Fruit fly (Drosophila melanogaster) whole organism, embryonic: ENCODE data around the gene Sec13.

Experiments used
- CG12391 ChIP-seq: fragments of 200-800 bp; sonication (Bioruptor generic); optimal IDR thresholded peaks from 3 replicates; lab custom pipeline; 2018; ENCODE audit warnings: missing biosample characterization, mild to moderate bottlenecking, missing genetic modification characterization, moderate library complexity
- CG12769 ChIP-seq: fragments of 200-800 bp; sonication (Bioruptor generic); optimal IDR thresholded peaks from 2 replicates; lab custom pipeline; 2019; ENCODE audit warnings: missing biosample characterization, mild to moderate bottlenecking, missing genetic modification characterization, moderate library complexity
- CG16779 ChIP-seq: fragments of 200-800 bp; sonication (Bioruptor generic); IDR thresholded peaks from 2 replicates; pipeline ENCODE4 v1.3.6; 2022; ENCODE audit warnings: missing biosample characterization, missing genetic modification characterization
- CG16813 ChIP-seq: fragments of 200-800 bp; sonication (Bioruptor generic); IDR thresholded peaks from 3 replicates; pipeline ENCODE4 v1.3.6; 2022; ENCODE audit warnings: missing biosample characterization, missing genetic modification characterization; ENCODE audit not compliant: partially characterized antibody
- CG16863 ChIP-seq: fragments of 200-800 bp; sonication (Bioruptor generic); optimal IDR thresholded peaks from 3 replicates; lab custom pipeline; 2016; ENCODE audit warnings: missing biosample characterization, missing genetic modification characterization
- CG2199 ChIP-seq: fragments of 200-800 bp; sonication (Bioruptor generic); IDR thresholded peaks from 3 replicates; pipeline ENCODE4 v1.3.6; 2022; ENCODE audit warnings: missing biosample characterization, missing genetic modification characterization
- CG32767 ChIP-seq: fragments of 200-800 bp; sonication (Bioruptor generic); IDR thresholded peaks from 2 replicates; pipeline ENCODE4 v1.3.6; 2022; ENCODE audit warnings: missing biosample characterization, missing genetic modification characterization
- CG3281 ChIP-seq: fragments of 200-800 bp; sonication (Bioruptor generic); optimal IDR thresholded peaks from 3 replicates; lab custom pipeline; 2017; ENCODE audit warnings: missing biosample characterization, mild to moderate bottlenecking, missing genetic modification characterization
- CG4360 ChIP-seq: fragments of 200-800 bp; sonication (Bioruptor generic); IDR thresholded peaks from 2 replicates; pipeline ENCODE4 v1.3.6; 2022; ENCODE audit warnings: missing biosample characterization, missing genetic modification characterization
- CG4404 ChIP-seq: fragments of 200-800 bp; sonication (Bioruptor generic); IDR thresholded peaks from 2 replicates; pipeline ENCODE4 v1.3.6; 2022; ENCODE audit warnings: missing biosample characterization, missing genetic modification characterization
- CG6654 ChIP-seq: fragments of 200-800 bp; sonication (Bioruptor generic); optimal IDR thresholded peaks from 2 replicates; lab custom pipeline; 2017; ENCODE audit warnings: missing biosample characterization, mild to moderate bottlenecking, missing genetic modification characterization
- CG6813 ChIP-seq: fragments of 200-800 bp; sonication (Bioruptor generic); optimal IDR thresholded peaks from 2 replicates; lab custom pipeline; 2017; ENCODE audit warnings: missing biosample characterization, missing genetic modification characterization, mild to moderate bottlenecking, moderate library complexity, missing genetic modification reagents
- CG6854 ChIP-seq: fragments of 200-800 bp; sonication (Bioruptor generic); optimal IDR thresholded peaks from 3 replicates; lab custom pipeline; 2017; ENCODE audit warnings: missing biosample characterization, mild to moderate bottlenecking, missing genetic modification characterization
- CG7786 ChIP-seq: fragments of 200-800 bp; sonication (Bioruptor generic); optimal IDR thresholded peaks from 2 replicates; lab custom pipeline; 2016; ENCODE audit warnings: missing biosample characterization, missing genetic modification characterization
- CG7987 ChIP-seq: fragments of 200-800 bp; sonication (Bioruptor generic); optimal IDR thresholded peaks from 2 replicates; lab custom pipeline; 2018; ENCODE audit warnings: missing biosample characterization, mild to moderate bottlenecking, missing genetic modification characterization, moderate library complexity
- CG8944 ChIP-seq: fragments of 200-800 bp; sonication (Bioruptor generic); optimal IDR thresholded peaks from 3 replicates; lab custom pipeline; 2016; ENCODE audit warnings: missing biosample characterization, missing genetic modification characterization
- CG9215 ChIP-seq: fragments of 200-800 bp; sonication (Bioruptor generic); IDR thresholded peaks from 2 replicates; pipeline ENCODE4 v1.3.6; 2022; ENCODE audit warnings: missing biosample characterization, missing genetic modification characterization
- CG9437 ChIP-seq: fragments of 200-800 bp; sonication (Bioruptor generic); optimal IDR thresholded peaks from 2 replicates; lab custom pipeline; 2018; ENCODE audit warnings: missing biosample characterization, mild to moderate bottlenecking, missing genetic modification characterization
- CG9876 ChIP-seq: fragments of 200-800 bp; sonication (Bioruptor generic); optimal IDR thresholded peaks from 2 replicates; lab custom pipeline; 2016; ENCODE audit warnings: missing biosample characterization, missing genetic modification characterization
- E2f1 ChIP-seq: fragments of 200-800 bp; sonication (Bioruptor generic); IDR thresholded peaks from 2 replicates; pipeline ENCODE4 v1.3.6; 2022; ENCODE audit warnings: missing biosample characterization, missing genetic modification characterization
- Elba2 ChIP-seq: fragments of 200-800 bp; sonication (Bioruptor generic); optimal IDR thresholded peaks from 3 replicates; lab custom pipeline; 2016; ENCODE audit warnings: missing biosample characterization, missing genetic modification characterization
- Lpt ChIP-seq: fragments of >200 bp; optimal IDR thresholded peaks from 2 replicates; lab custom pipeline; 2018; ENCODE audit warnings: missing biosample characterization, missing genetic modification characterization
- Med ChIP-seq: fragments of 200-800 bp; sonication (Bioruptor generic); peaks from one replicate; lab custom pipeline; 2016; ENCODE audit warnings: missing biosample characterization, missing genetic modification characterization, mild to moderate bottlenecking, inconsistent platforms, moderate library complexity
- NC2β ChIP-seq: fragments of 200-800 bp; sonication (Bioruptor generic); optimal IDR thresholded peaks from 2 replicates; lab custom pipeline; 2016; ENCODE audit warnings: missing biosample characterization, missing genetic modification characterization
- Pdp1 ChIP-seq, 2 experiments: fragments of 200-800 bp; sonication (Bioruptor generic); optimal IDR thresholded peaks; 3 replicates each; lab custom pipeline; 2016; ENCODE audit warnings: missing biosample characterization in 2 of 2, missing genetic modification characterization in 2 of 2, mild to moderate bottlenecking in 1 of 2, moderate library complexity in 1 of 2
- Rx ChIP-seq: fragments of 200-800 bp; sonication (Bioruptor generic); IDR thresholded peaks from 2 replicates; pipeline ENCODE4 v1.3.6; 2022; ENCODE audit warnings: missing biosample characterization, missing genetic modification characterization
- az2 ChIP-seq: fragments of 200-800 bp; sonication (Bioruptor generic); optimal IDR thresholded peaks from 3 replicates; lab custom pipeline; 2016; ENCODE audit warnings: missing biosample characterization, missing genetic modification characterization
- bab2 ChIP-seq: fragments of 200-800 bp; sonication (Bioruptor generic); optimal IDR thresholded peaks from 2 replicates; lab custom pipeline; 2016; ENCODE audit warnings: missing biosample characterization, missing genetic modification characterization
- bigmax ChIP-seq: fragments of 200-800 bp; sonication (Bioruptor generic); optimal IDR thresholded peaks from 2 replicates; lab custom pipeline; 2018; ENCODE audit warnings: missing biosample characterization, mild to moderate bottlenecking, missing genetic modification characterization
- cad ChIP-seq: fragments of >200 bp; optimal IDR thresholded peaks from 2 replicates; lab custom pipeline; 2017; ENCODE audit warnings: missing biosample characterization, missing genetic modification characterization
- cas ChIP-seq: fragments of 200-800 bp; sonication (Bioruptor generic); IDR thresholded peaks from 2 replicates; pipeline ENCODE4 v1.3.6; 2022; ENCODE audit warnings: missing biosample characterization, missing genetic modification characterization
- crc ChIP-seq: fragments of 200-800 bp; sonication (Bioruptor generic); optimal IDR thresholded peaks from 2 replicates; lab custom pipeline; 2016; ENCODE audit warnings: missing biosample characterization, missing genetic modification characterization
- crp ChIP-seq, 2 experiments: fragments of 200-800 bp; sonication (Bioruptor generic); optimal IDR thresholded peaks; 2 replicates in 1 of 2; 3 replicates in 1 of 2; lab custom pipeline; 2017; ENCODE audit warnings: missing biosample characterization in 2 of 2, missing genetic modification characterization in 2 of 2, mild to moderate bottlenecking in 1 of 2, moderate library complexity in 1 of 2
- da ChIP-seq: fragments of 200-800 bp; sonication (Bioruptor generic); optimal IDR thresholded peaks from 2 replicates; lab custom pipeline; 2016; ENCODE audit warnings: missing biosample characterization, missing genetic modification characterization
- emc ChIP-seq: fragments of 200-800 bp; sonication (Bioruptor generic); optimal IDR thresholded peaks from 2 replicates; lab custom pipeline; 2016; ENCODE audit warnings: missing biosample characterization, missing genetic modification characterization
- ems ChIP-seq: fragments of 200-800 bp; sonication (Bioruptor generic); optimal IDR thresholded peaks from 3 replicates; lab custom pipeline; 2016; ENCODE audit warnings: missing biosample characterization, missing genetic modification characterization
- fd64A ChIP-seq: fragments of 200-800 bp; sonication (Bioruptor generic); optimal IDR thresholded peaks from 3 replicates; lab custom pipeline; 2018; ENCODE audit warnings: missing biosample characterization, mild to moderate bottlenecking, missing genetic modification characterization
- hth ChIP-seq: fragments of >200 bp; optimal IDR thresholded peaks from 2 replicates; lab custom pipeline; 2017; ENCODE audit warnings: inconsistent platforms
- lov ChIP-seq, 2 experiments: fragments of 200-800 bp in 1 of 2; fragments of >200 bp in 1 of 2; sonication (Bioruptor generic) in 1 of 2; IDR thresholded peaks in 1 of 2; optimal IDR thresholded peaks in 1 of 2; 2 replicates in 1 of 2; 3 replicates in 1 of 2; pipeline versions ENCODE4 v1.3.6 to Lab custom; 2017 to 2022; ENCODE audit warnings: missing biosample characterization in 1 of 2, missing genetic modification characterization in 1 of 2
- mirr ChIP-seq: fragments of 200-800 bp; sonication (Bioruptor generic); optimal IDR thresholded peaks from 3 replicates; lab custom pipeline; 2018; ENCODE audit warnings: missing biosample characterization, mild to moderate bottlenecking, missing genetic modification characterization
- otp ChIP-seq: fragments of 200-800 bp; sonication (Bioruptor generic); IDR thresholded peaks from 3 replicates; pipeline ENCODE4, ENCODE4 v1.3.6; 2022; ENCODE audit warnings: missing biosample characterization, missing genetic modification characterization
- pfk ChIP-seq: fragments of 200-800 bp; sonication (Bioruptor generic); optimal IDR thresholded peaks from 2 replicates; lab custom pipeline; 2018; ENCODE audit warnings: missing biosample characterization, mild to moderate bottlenecking, missing genetic modification characterization, moderate library complexity
- pnt ChIP-seq: fragments of 200-800 bp; sonication (Bioruptor generic); optimal IDR thresholded peaks from 3 replicates; lab custom pipeline; 2016; ENCODE audit warnings: missing biosample characterization, missing genetic modification characterization
- pzg ChIP-seq: fragments of 200-800 bp; sonication (Bioruptor generic); optimal IDR thresholded peaks from 3 replicates; lab custom pipeline; 2018; ENCODE audit warnings: missing biosample characterization, mild to moderate bottlenecking, missing genetic modification characterization, moderate library complexity
- salm ChIP-seq: fragments of 200-800 bp; sonication (Bioruptor generic); optimal IDR thresholded peaks from 2 replicates; lab custom pipeline; 2018; ENCODE audit warnings: missing biosample characterization, mild to moderate bottlenecking, missing genetic modification characterization
- slbo ChIP-seq: fragments of 200-800 bp; sonication (Bioruptor generic); IDR thresholded peaks from 2 replicates; pipeline ENCODE4 v1.3.6; 2022; ENCODE audit warnings: missing biosample characterization, missing genetic modification characterization
- so ChIP-seq: fragments of 200-800 bp; sonication (Bioruptor generic); IDR thresholded peaks from 3 replicates; pipeline ENCODE4 v1.3.6; 2022; ENCODE audit warnings: missing biosample characterization, missing genetic modification characterization
- sr ChIP-seq: fragments of 200-800 bp; sonication (Bioruptor generic); IDR thresholded peaks from 3 replicates; pipeline ENCODE4 v1.3.6; 2022; ENCODE audit warnings: missing biosample characterization, missing genetic modification characterization
- stc ChIP-seq: fragments of 200-800 bp; sonication (Bioruptor generic); IDR thresholded peaks from 2 replicates; pipeline ENCODE4 v1.3.6; 2022; ENCODE audit warnings: missing biosample characterization, missing genetic modification characterization
- tin ChIP-seq: fragments of 200-800 bp; sonication (Bioruptor generic); optimal IDR thresholded peaks from 3 replicates; lab custom pipeline; 2016; ENCODE audit warnings: missing biosample characterization, missing genetic modification characterization
- wdn ChIP-seq: fragments of 200-800 bp; sonication (Bioruptor generic); IDR thresholded peaks from 2 replicates; pipeline ENCODE4 v1.3.6; 2022; ENCODE audit warnings: missing biosample characterization, missing genetic modification characterization
- zfh2 ChIP-seq: fragments of 200-800 bp; sonication (Bioruptor generic); optimal IDR thresholded peaks from 2 replicates; lab custom pipeline; 2016; ENCODE audit warnings: missing biosample characterization, missing genetic modification characterization

The Sec13 gene

DNA sequence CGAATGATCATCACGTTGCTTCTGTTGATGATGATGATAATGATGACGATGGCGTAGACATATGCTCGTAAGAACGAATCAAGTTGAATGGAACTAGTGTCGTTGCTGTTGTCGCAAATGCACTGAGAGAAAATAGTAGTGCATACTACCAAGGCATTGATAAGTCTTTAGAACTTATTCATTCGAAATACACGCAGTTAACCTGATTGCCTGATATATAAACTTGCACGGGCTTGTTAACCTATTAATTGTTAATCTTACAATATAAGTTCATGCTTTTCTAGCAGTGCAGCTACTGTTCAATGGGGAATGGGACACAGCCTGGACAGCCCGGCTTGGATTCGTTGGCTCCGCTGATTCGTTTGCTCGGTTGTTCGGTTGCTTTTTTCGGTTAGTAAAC lies 29.8 kb upstream of the Sec13 start:
- TF ChIP-seq CG9876 (GFP tag; lab: Kevin White, UChicago) (peak; percentile 77), cad (GFP tag; lab: Kevin White, UChicago) (no peak), CG3281 (GFP tag; lab: Kevin White, UChicago) (peak; percentile 72), CG16863 (GFP tag; lab: Kevin White, UChicago) (peak; percentile 83), mirr (no peak), sr (no peak; the same call in 2 of the 3 replicates), crp (GFP tag; optimal IDR thresholded peaks at IDR 0.05; lab: Kevin White, UChicago) (peak in 1 of 2 experiments; percentile 28), slbo (GFP tag; lab: Robert Waterston, UW) (peak; percentile 83), ems (GFP tag; lab: Kevin White, UChicago) (peak; percentile 71), Med (GFP tag; lab: Kevin White, UChicago) (peak; percentile 97), CG6654 (GFP tag; lab: Kevin White, UChicago) (peak; percentile 62), da (GFP tag; lab: Kevin White, UChicago) (peak; percentile 18), emc (peak; percentile 33), CG6813 (GFP tag; lab: Kevin White, UChicago) (peak; percentile 75), hth (lab: Kevin White, UChicago) (no peak), az2 (GFP tag; lab: Kevin White, UChicago) (peak; percentile 86), Rx (GFP tag; lab: Robert Waterston, UW) (peak; percentile 67), zfh2 (GFP tag; lab: Kevin White, UChicago) (peak; percentile 60), Elba2 (GFP tag; lab: Kevin White, UChicago) (no peak), fd64A (peak; percentile 82), CG16813 (no peak), so (GFP tag; lab: Robert Waterston, UW) (peak; percentile 71; the same call in 2 of the 3 replicates), otp (GFP tag; lab: Robert Waterston, UW) (peak; percentile 83), CG8944 (peak; percentile 85), bigmax (GFP tag; lab: Kevin White, UChicago) (no peak), E2f1 (GFP tag; lab: Robert Waterston, UW) (peak; percentile 75), CG6854 (GFP tag; lab: Kevin White, UChicago) (peak; percentile 60), bab2 (peak; percentile 82), CG2199 (peak; percentile 35; the same call in 1 of the 3 replicates), CG4360 (GFP tag; lab: Robert Waterston, UW) (no peak), CG12769 (tag; lab: Kevin White, UChicago) (peak; percentile 93), wdn (peak; percentile 67), CG9437 (peak; percentile 48), tin (GFP tag; lab: Kevin White, UChicago) (peak; percentile 89), CG9215 (GFP tag; lab: Robert Waterston, UW) (peak; percentile 58), cas (GFP tag; lab: Robert Waterston, UW) (no peak), Pdp1 (GFP tag; optimal IDR thresholded peaks at IDR 0.05; lab: Kevin White, UChicago) (peak; percentile 84 to 86), crc (peak; percentile 80), CG7987 (GFP tag; lab: Kevin White, UChicago) (peak; percentile 56), CG16779 (0 out of 2 replicates have a peak, but pooled peaks have one; percentile 57), CG7786 (GFP tag; lab: Kevin White, UChicago) (peak; percentile 83), CG32767 (peak; percentile 78), stc (GFP tag; lab: Robert Waterston, UW) (peak; percentile 76), pfk (GFP tag; lab: Kevin White, UChicago) (no peak), salm (peak; percentile 69), lov (optimal IDR thresholded peaks at IDR 0.05; lab: Kevin White, UChicago) (no peak), lov (GFP tag; IDR thresholded peaks at IDR 0.05; lab: Robert Waterston, UW) (peak; percentile 85), pnt (peak; percentile 90), CG12391 (peak; percentile 89), NC2β (GFP tag; lab: Kevin White, UChicago) (peak; percentile 93), pzg (GFP tag; lab: Kevin White, UChicago) (no peak), CG4404 (GFP tag; lab: Robert Waterston, UW) (peak; percentile 67), Lpt (no peak)
